Worm (Caenorhabditis elegans) whole organism, dauer: ENCODE results near the gene nhr-184.

Experiments
- unc-62 ChIP-seq: sonication (generic microtip); optimal IDR thresholded peaks from 2 replicates; lab custom pipeline; 2017; ENCODE audit warnings: missing biosample characterization, missing genetic modification reagents, missing genetic modification characterization

nhr-184 gene

ce11 chrV:2225130-2225529 lies 10.9 kb upstream of the nhr-184 start, which contains the start of gene nhr-103:
Gene nhr-103 (plus strand): TSS chrV:2225430.
- no peak for TF ChIP-seq unc-62

- TF ChIP-seq unc-62: no peak
These were observed 7.5 kb upstream of the nhr-184 start, which contains the start of gene nhr-128 for ce11 chrV:2221764-2222163. Gene nhr-128 (plus strand): TSS chrV:2222064.

DNA sequence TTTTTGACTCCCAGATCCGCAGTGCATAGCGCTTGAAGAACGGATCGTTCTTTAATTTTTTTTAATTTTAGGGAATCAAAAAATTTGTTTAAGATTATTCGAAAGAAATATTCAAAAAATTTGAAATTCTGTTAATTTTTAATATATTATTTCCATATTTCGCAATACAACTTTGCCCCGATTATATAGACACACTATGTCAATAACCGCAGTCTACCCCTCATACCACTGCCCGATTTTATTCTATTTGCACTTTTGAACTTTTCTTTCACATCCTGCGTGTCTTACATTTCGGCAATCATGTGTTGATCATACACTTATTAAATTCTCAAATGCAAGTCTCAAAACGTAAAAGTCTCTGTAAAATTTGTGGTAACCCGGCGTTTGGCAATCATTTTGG lies 4.5 kb upstream of the nhr-184 start, which contains the start of gene nhr-56:
nhr-56 (plus strand) TSS at position 202 of the 400 bp plus-strand sequence.
- no peak for TF ChIP-seq unc-62

DNA sequence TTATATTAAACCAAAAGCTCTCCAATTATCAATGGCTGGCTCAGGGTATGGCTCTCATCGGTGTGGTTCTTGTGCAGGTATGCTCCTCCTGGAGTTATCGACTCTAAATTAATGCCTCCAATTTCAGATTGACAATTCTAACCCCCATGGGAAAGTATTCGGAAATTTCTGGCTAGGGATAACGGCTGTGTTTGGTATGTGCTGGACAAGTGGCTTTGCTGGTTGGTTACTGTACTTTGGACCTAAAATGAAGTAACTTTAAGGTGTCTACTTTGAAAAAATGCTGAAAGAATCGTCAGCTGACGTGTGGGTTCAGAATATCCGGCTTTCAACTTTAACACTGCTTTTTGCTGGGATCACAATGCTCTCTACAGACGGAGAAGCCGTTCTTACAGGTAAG lies 2.6 kb upstream of the nhr-184 start:
- no peak for TF ChIP-seq unc-62

DNA sequence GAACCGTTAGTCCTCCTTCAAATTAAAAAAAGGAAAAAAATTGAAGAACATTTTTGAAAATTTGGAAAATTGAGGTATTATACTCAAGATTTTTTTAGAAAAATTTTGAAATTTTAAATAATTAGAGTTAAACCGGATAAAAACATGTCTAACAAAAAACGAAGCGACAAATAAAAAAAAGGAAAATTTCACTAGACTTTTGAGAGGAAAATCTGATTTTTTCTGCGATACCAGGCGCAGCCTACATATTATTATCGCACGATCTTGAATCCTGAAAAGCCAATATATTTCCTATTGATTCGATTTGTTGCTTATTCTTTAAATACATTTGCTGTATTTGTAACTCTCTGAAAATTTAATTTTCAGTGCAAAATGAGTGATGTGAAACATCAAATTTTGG lies 1.1 kb upstream of the nhr-184 start, which contains the start of gene nstp-8:
nstp-8 (plus strand) TSS at position 301 of the 400 bp plus-strand sequence.
- no peak for TF ChIP-seq unc-62

DNA sequence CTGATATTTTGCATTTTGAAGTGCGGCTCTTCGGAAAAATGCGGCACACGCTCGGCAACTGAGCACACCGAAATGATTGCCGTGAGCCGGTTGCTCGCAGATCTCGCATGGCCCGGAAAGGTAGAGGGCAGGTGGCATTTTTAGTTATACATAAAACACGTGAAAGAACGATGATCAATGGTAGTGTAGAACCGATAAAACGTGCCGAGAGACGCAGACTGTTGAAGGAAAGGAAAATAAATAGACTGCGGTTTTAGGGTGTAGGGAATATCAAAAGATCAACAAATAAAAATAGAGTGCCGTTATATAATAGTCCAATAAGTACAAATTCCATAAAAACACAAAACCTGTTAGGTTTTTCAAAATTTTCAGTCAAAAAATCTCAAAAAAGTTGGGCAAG lies 2.3 kb downstream of the nhr-184 start, which contains the start of gene nhr-133:
nhr-133 (minus strand) TSS at position 183 of the 400 bp plus-strand sequence.
- TF ChIP-seq unc-62: no peak

ce11 chrV:2207527-2207926 lies 6.8 kb downstream of the nhr-184 start:
- no peak for TF ChIP-seq unc-62

DNA sequence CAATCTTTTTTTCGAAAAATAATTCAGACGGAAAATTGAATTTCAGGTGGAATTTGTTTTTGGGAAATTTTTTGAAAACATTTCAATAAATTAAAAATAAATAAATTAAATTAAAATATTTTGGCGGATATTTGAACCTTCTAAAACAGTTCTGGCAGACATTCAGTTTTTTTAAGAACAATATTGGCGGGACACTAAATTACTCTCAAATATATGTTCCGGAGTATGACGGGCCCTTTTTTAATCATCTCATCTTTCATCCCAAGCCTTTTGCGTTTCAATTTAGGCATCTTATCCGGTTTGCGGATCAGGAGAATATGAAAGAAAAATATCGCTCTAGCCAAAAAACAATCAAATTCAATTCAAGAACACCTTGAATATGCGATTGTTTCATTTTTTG lies 7.5 kb downstream of the nhr-184 start, which contains the start of gene svh-11:
svh-11 (plus strand) TSS at position 301 of the 400 bp plus-strand sequence.
- no peak for TF ChIP-seq unc-62

DNA sequence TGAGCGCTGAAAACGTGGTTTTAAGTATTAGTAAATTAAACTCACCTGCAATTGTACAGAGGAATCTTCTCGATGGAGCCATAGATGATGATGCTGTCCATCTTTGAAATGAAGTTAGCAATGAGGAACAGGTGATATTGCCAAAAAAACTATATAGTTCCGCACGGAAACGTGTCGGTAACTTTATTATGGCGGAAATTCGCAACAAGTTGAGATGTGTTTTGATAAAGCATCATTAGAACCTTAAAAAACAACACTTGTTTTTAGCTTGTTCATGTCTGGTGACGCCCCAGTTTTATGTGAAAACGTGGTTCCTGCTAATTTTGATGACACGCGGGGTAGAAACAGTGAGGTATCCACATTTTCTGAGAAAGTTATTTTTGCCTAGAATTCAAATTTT lies 8.1 kb downstream of the nhr-184 start, which contains the start of gene srt-40:
srt-40 (minus strand) TSS at position 101 of the 400 bp plus-strand sequence.
- TF ChIP-seq unc-62: no peak

ce11 chrV:2204080-2204479 lies 10.2 kb downstream of the nhr-184 start, which contains the start of gene cyp-33C12:
Gene cyp-33C12 (minus strand): TSS chrV:2204400.
- TF ChIP-seq unc-62: no peak

DNA sequence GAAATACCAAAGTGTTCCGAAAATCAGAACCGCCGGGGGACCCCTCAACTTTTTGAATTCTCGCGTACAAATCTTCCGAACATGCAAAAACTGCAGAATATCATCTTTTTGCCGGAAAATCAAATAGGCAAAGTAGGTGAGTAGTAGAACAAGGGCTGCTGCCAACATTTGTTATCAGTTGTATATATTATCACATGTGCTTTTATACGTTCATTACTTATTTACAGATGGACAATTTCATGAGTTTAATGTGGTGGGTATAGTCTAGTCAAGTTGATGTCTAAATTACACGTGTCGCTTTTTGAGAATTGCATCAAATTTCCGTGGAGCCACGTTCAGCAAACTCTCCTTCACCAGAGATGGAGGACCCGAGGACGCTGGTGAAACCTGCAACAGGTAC lies 13.0 kb downstream of the nhr-184 start, which contains the start of gene cyp-32B1:
cyp-32B1 (minus strand) TSS at position 176 of the 400 bp plus-strand sequence.
- TF ChIP-seq unc-62: no peak

- no peak for TF ChIP-seq unc-62
These were observed 13.9 kb downstream of the nhr-184 start for ce11 chrV:2200402-2200801.

- no peak for TF ChIP-seq unc-62
These were observed 14.7 kb downstream of the nhr-184 start for ce11 chrV:2199594-2199993.

DNA sequence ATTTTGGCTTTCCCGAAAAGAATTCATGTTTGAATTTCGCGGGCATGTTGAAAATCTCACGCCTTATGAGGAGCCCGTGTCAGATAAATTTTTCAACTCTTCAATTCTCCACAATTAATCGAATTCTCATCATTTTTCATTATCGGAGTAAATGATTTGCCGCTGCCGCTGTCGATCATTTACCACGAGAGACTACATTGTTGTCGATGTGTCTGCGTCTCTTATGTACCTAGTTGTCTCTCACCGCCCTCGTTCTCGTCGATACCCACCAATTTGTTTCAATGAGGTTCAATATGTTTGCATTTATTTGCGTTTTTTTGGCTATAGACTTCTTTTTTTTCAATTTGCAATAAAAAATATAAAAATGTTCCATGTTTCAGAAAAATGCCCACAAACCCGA lies 22.2 kb downstream of the nhr-184 start, which contains the start of gene nhr-13:
nhr-13 (plus strand) TSS at position 369 of the 400 bp plus-strand sequence.
- TF ChIP-seq unc-62: no peak

DNA sequence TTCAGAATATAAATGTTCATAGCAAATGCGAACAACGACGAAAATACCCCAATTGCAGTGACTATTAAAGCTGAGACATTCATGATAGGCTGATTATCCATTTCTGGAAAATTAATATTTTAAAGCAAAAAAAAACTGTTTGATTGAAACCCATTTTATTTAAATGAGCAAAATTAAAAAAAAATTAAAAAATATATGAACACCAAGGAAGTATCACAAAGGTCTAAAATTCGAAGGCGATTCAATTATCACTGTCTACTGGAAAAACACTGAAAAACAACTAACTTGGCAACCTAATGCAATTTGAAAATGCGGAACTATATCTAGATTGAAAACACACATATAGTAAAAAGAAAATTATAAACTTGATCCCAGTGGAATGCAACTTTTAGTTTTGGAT lies 23.2 kb downstream of the nhr-184 start, which contains the start of gene srbc-42:
srbc-42 (minus strand) TSS at position 101 of the 400 bp plus-strand sequence.
- TF ChIP-seq unc-62: no peak

DNA sequence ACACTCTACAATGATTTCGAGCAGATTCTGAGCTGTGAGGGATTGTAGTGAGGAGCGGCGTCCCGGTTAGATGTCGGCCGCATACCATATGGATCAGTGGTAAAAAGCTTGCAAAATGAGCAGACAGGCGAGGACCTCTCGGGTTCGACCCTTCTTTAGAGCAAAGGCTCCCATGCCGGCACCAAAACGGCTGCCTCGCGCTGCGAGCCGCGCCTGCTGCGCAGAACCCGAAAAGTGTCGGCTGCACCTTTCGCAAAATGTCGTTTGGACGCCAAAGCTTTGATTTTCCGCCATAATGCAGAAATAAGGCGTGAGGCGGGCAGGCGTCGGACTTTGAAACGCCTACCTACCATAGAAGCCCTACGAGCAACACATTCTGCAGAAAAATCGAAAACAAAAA lies 23.9 kb downstream of the nhr-184 start:
- TF ChIP-seq unc-62: no peak

- no peak for TF ChIP-seq unc-62
These were observed 26.4 kb downstream of the nhr-184 start, which contains the start of gene Y5H2B.3 for ce11 chrV:2187864-2188345. Gene Y5H2B.3 (plus strand): TSS chrV:2188295.

- TF ChIP-seq unc-62: no peak
These were observed 28.8 kb downstream of the nhr-184 start for ce11 chrV:2185486-2185885.
